Worm (Caenorhabditis elegans) whole organism, L1 larva: ENCODE results near the gene Y43F4A.4.

Experiments used
- C04F5.9 ChIP-seq: sonication (generic microtip); optimal IDR thresholded peaks from 2 replicates; lab custom pipeline; 2016; ENCODE audit warnings: missing genetic modification characterization, missing compliant biosample characterization
- C16A3.4 ChIP-seq: fragments of 150-350 bp; optimal IDR thresholded peaks from 2 replicates; lab custom pipeline; 2014; ENCODE audit warnings: missing biosample characterization, missing genetic modification characterization
- F16B12.6 ChIP-seq: fragments of 150-350 bp; optimal IDR thresholded peaks from 2 replicates; lab custom pipeline; 2014; ENCODE audit warnings: missing biosample characterization, missing genetic modification characterization
- Y116A8C.19 ChIP-seq: sonication (generic microtip); optimal IDR thresholded peaks from 2 replicates; lab custom pipeline; 2016; ENCODE audit warnings: missing compliant biosample characterization, missing genetic modification characterization, borderline replicate concordance
- aly-2 ChIP-seq: fragments of 150-350 bp; optimal IDR thresholded peaks from 2 replicates; lab custom pipeline; 2014; ENCODE audit warnings: missing biosample characterization, missing genetic modification characterization
- blmp-1 ChIP-seq: fragments of 150-350 bp; optimal IDR thresholded peaks from 2 replicates; lab custom pipeline; 2014; ENCODE audit warnings: missing biosample characterization, missing genetic modification characterization
- ceh-63 ChIP-seq: fragments of 200-800 bp; sonication (Bioruptor generic); optimal IDR thresholded peaks from 2 replicates; lab custom pipeline; 2018; ENCODE audit warnings: mild to moderate bottlenecking, missing genetic modification characterization, missing compliant biosample characterization
- ceh-8 ChIP-seq: fragments of 200-800 bp; sonication (Bioruptor generic); optimal IDR thresholded peaks from 2 replicates; lab custom pipeline; 2018; ENCODE audit warnings: mild to moderate bottlenecking, missing genetic modification characterization, moderate library complexity, missing compliant biosample characterization
- ceh-82 ChIP-seq, 3 experiments: fragments of 150-350 bp in 1 of 3; sonication (generic microtip) in 2 of 3; optimal IDR thresholded peaks; 2 replicates each; lab custom pipeline; 2014 to 2017; ENCODE audit warnings: missing biosample characterization in 3 of 3, missing genetic modification characterization in 3 of 3
- ceh-88 ChIP-seq: fragments of 200-800 bp; sonication (Bioruptor generic); IDR thresholded peaks from 2 replicates; pipeline ENCODE4 v1.3.6; 2022; ENCODE audit warnings: missing genetic modification characterization, missing compliant biosample characterization
- ces-1 ChIP-seq: fragments of 150-350 bp; optimal IDR thresholded peaks from 2 replicates; lab custom pipeline; 2014; ENCODE audit warnings: missing biosample characterization, missing genetic modification reagents, missing genetic modification characterization
- dpl-1 ChIP-seq, 3 experiments: fragments of 150-350 bp in 2 of 3; sonication (generic microtip) in 1 of 3; optimal IDR thresholded peaks; 2 replicates each; lab custom pipeline; 2014 to 2017; ENCODE audit warnings: missing biosample characterization in 3 of 3, missing genetic modification characterization in 3 of 3, missing genetic modification reagents in 3 of 3
- dsc-1 ChIP-seq: sonication (generic microtip); optimal IDR thresholded peaks from 2 replicates; lab custom pipeline; 2016; ENCODE audit warnings: mild to moderate bottlenecking, missing genetic modification characterization, missing compliant biosample characterization
- efl-1 ChIP-seq, 4 experiments: fragments of 150-350 bp; optimal IDR thresholded peaks in 3 of 4; peaks in 1 of 4; 1 replicate in 1 of 4; 2 replicates in 3 of 4; lab custom pipeline; 2014; ENCODE audit warnings: missing biosample characterization in 2 of 4, missing genetic modification characterization in 2 of 4, missing genetic modification reagents in 2 of 4
- elt-2 ChIP-seq: sonication (generic microtip); optimal IDR thresholded peaks from 2 replicates; lab custom pipeline; 2016; ENCODE audit warnings: missing genetic modification characterization, mild to moderate bottlenecking, inconsistent platforms, missing compliant biosample characterization, missing genetic modification reagents
- ets-5 ChIP-seq: fragments of 200-800 bp; sonication (Bioruptor generic); IDR thresholded peaks from 2 replicates; pipeline ENCODE4 v1.3.6; 2022; ENCODE audit warnings: missing genetic modification characterization, missing compliant biosample characterization
- fkh-10 ChIP-seq: sonication (generic microtip); optimal IDR thresholded peaks from 2 replicates; lab custom pipeline; 2017; ENCODE audit warnings: missing biosample characterization, missing genetic modification reagents, missing genetic modification characterization
- fkh-8 ChIP-seq: sonication (generic microtip); optimal IDR thresholded peaks from 2 replicates; lab custom pipeline; 2016; ENCODE audit warnings: mild to moderate bottlenecking, missing genetic modification characterization, missing compliant biosample characterization
- grh-1 ChIP-seq: fragments of 200-800 bp; sonication (Bioruptor generic); IDR thresholded peaks from 2 replicates; pipeline ENCODE4 v1.3.6; 2022; ENCODE audit warnings: missing genetic modification reagents, missing genetic modification characterization, missing compliant biosample characterization
- isw-1 ChIP-seq: fragments of 200-800 bp; sonication (Bioruptor generic); IDR thresholded peaks from 2 replicates; pipeline ENCODE4 v1.3.6; 2022; ENCODE audit warnings: missing genetic modification characterization, missing compliant biosample characterization
- lin-13 ChIP-seq: fragments of 150-350 bp; optimal IDR thresholded peaks from 2 replicates; lab custom pipeline; 2014; ENCODE audit warnings: missing biosample characterization, missing genetic modification reagents, missing genetic modification characterization
- lin-15B ChIP-seq: fragments of 150-350 bp; sonication (generic microtip); optimal IDR thresholded peaks from 3 replicates; lab custom pipeline; 2014; ENCODE audit warnings: missing biosample characterization, missing genetic modification characterization
- lin-35 ChIP-seq, 2 experiments: fragments of 150-350 bp; optimal IDR thresholded peaks; 2 replicates each; lab custom pipeline; 2014; ENCODE audit warnings: missing biosample characterization in 2 of 2, missing genetic modification characterization in 2 of 2, missing genetic modification reagents in 2 of 2
- lin-39 ChIP-seq: fragments of 150-350 bp; optimal IDR thresholded peaks from 2 replicates; lab custom pipeline; 2014; ENCODE audit warnings: missing biosample characterization, missing genetic modification reagents, missing genetic modification characterization
- lsy-2 ChIP-seq, 2 experiments: fragments of 150-350 bp; optimal IDR thresholded peaks; 2 replicates each; lab custom pipeline; 2014; ENCODE audit warnings: missing biosample characterization in 2 of 2, missing genetic modification characterization in 2 of 2
- mab-9 ChIP-seq: fragments of 200-800 bp; sonication (Bioruptor generic); IDR thresholded peaks from 2 replicates; pipeline ENCODE4 v1.3.6; 2022; ENCODE audit warnings: missing genetic modification reagents, missing genetic modification characterization, missing compliant biosample characterization
- mep-1 ChIP-seq: fragments of 150-350 bp; optimal IDR thresholded peaks from 2 replicates; lab custom pipeline; 2014; ENCODE audit warnings: missing biosample characterization, missing genetic modification characterization
- nhr-19 ChIP-seq: fragments of 200-800 bp; sonication (Bioruptor generic); conservative IDR thresholded peaks from 2 replicates; pipeline ENCODE4 v1.3.6; 2022; ENCODE audit warnings: missing genetic modification characterization, missing compliant biosample characterization
- nhr-20 ChIP-seq: sonication (generic microtip); optimal IDR thresholded peaks from 2 replicates; lab custom pipeline; 2016; ENCODE audit warnings: mild to moderate bottlenecking, missing genetic modification characterization, missing compliant biosample characterization
- nhr-237 ChIP-seq: fragments of 150-350 bp; optimal IDR thresholded peaks from 2 replicates; lab custom pipeline; 2014; ENCODE audit warnings: missing biosample characterization, missing genetic modification characterization
- nhr-47 ChIP-seq: sonication (generic microtip); optimal IDR thresholded peaks from 2 replicates; lab custom pipeline; 2016; ENCODE audit warnings: mild to moderate bottlenecking, missing genetic modification characterization, moderate library complexity, missing compliant biosample characterization
- nhr-71 ChIP-seq: sonication (generic microtip); optimal IDR thresholded peaks from 2 replicates; lab custom pipeline; 2016; ENCODE audit warnings: mild to moderate bottlenecking, missing genetic modification characterization, moderate library complexity, missing compliant biosample characterization
- nhr-77 ChIP-seq: fragments of 150-350 bp; optimal IDR thresholded peaks from 2 replicates; lab custom pipeline; 2014; ENCODE audit warnings: missing biosample characterization, missing genetic modification characterization
- nhr-84 ChIP-seq: sonication (generic microtip); optimal IDR thresholded peaks from 2 replicates; lab custom pipeline; 2017; ENCODE audit warnings: missing biosample characterization, missing genetic modification characterization
- nhr-90 ChIP-seq: sonication (generic microtip); optimal IDR thresholded peaks from 2 replicates; lab custom pipeline; 2016; ENCODE audit warnings: mild to moderate bottlenecking, missing genetic modification characterization, missing compliant biosample characterization; ENCODE audit not compliant: poor library complexity
- pax-3 ChIP-seq: fragments of 200-800 bp; sonication (Bioruptor generic); optimal IDR thresholded peaks from 2 replicates; lab custom pipeline; 2018; ENCODE audit warnings: mild to moderate bottlenecking, missing genetic modification characterization, moderate library complexity, missing compliant biosample characterization
- snpc-4 ChIP-seq: fragments of 150-350 bp; optimal IDR thresholded peaks from 2 replicates; lab custom pipeline; 2014; ENCODE audit warnings: missing biosample characterization, missing genetic modification characterization
- snu-23 ChIP-seq: sonication (generic microtip); optimal IDR thresholded peaks from 2 replicates; lab custom pipeline; 2016; ENCODE audit warnings: missing genetic modification characterization, missing compliant biosample characterization
- sox-4 ChIP-seq: sonication (generic microtip); optimal IDR thresholded peaks from 2 replicates; lab custom pipeline; 2016; ENCODE audit warnings: missing genetic modification characterization, missing compliant biosample characterization
- sup-37 ChIP-seq: fragments of 200-800 bp; sonication (Bioruptor generic); optimal IDR thresholded peaks from 2 replicates; lab custom pipeline; 2018; ENCODE audit warnings: mild to moderate bottlenecking, missing genetic modification characterization, missing compliant biosample characterization
- swsn-7 ChIP-seq: sonication (generic microtip); optimal IDR thresholded peaks from 2 replicates; lab custom pipeline; 2016; ENCODE audit warnings: missing genetic modification characterization, missing compliant biosample characterization
- tbx-2 ChIP-seq: sonication (generic microtip); optimal IDR thresholded peaks from 2 replicates; lab custom pipeline; 2016; ENCODE audit warnings: missing genetic modification characterization, missing compliant biosample characterization
- unc-130 ChIP-seq: fragments of 150-350 bp; optimal IDR thresholded peaks from 2 replicates; lab custom pipeline; 2017; ENCODE audit warnings: missing biosample characterization, missing genetic modification characterization, inconsistent platforms
- unc-86 ChIP-seq: sonication (generic microtip); optimal IDR thresholded peaks from 2 replicates; lab custom pipeline; 2016; ENCODE audit warnings: missing genetic modification characterization, missing compliant biosample characterization
- unc-98 ChIP-seq: fragments of 200-800 bp; sonication (Bioruptor generic); IDR thresholded peaks from 2 replicates; pipeline ENCODE4 v1.3.6; 2022; ENCODE audit warnings: missing genetic modification characterization, missing compliant biosample characterization
- xbp-1 ChIP-seq: sonication (generic microtip); optimal IDR thresholded peaks from 2 replicates; lab custom pipeline; 2016; ENCODE audit warnings: missing genetic modification characterization, missing compliant biosample characterization
- zag-1 ChIP-seq: fragments of 150-350 bp; optimal IDR thresholded peaks from 2 replicates; lab custom pipeline; 2014; ENCODE audit warnings: missing biosample characterization, missing genetic modification characterization
- zip-4 ChIP-seq: fragments of 200-800 bp; sonication (Bioruptor generic); optimal IDR thresholded peaks from 2 replicates; lab custom pipeline; 2018; ENCODE audit warnings: mild to moderate bottlenecking, missing genetic modification characterization, moderate library complexity, missing compliant biosample characterization
- ztf-11 ChIP-seq, 2 experiments: sonication (generic microtip); optimal IDR thresholded peaks; 2 replicates each; lab custom pipeline; 2016 to 2017; ENCODE audit warnings: missing genetic modification characterization in 2 of 2, missing biosample characterization in 1 of 2, missing compliant biosample characterization in 1 of 2
- ztf-4 ChIP-seq: fragments of 150-350 bp; optimal IDR thresholded peaks from 2 replicates; lab custom pipeline; 2014; ENCODE audit warnings: missing biosample characterization, missing genetic modification characterization

Y43F4A.4 gene

ce11 chrIII:13256438-13256928, 11.1 kb downstream of the Y43F4A.4 start, which contains the start of gene F56A8.3 (continued):
- TF ChIP-seq ceh-63 = no peak
- peak; percentile 84 for TF ChIP-seq nhr-47
- peak; percentile 69 for TF ChIP-seq nhr-20 (tag; lab: Kevin White, UChicago)
- no peak for TF ChIP-seq nhr-84
- peak; percentile 65 for TF ChIP-seq ztf-4 (tag; lab: Kevin White, UChicago)
- peak; percentile 78 for TF ChIP-seq dsc-1 (tag; lab: Kevin White, UChicago)
- TF ChIP-seq xbp-1 (tag; lab: Kevin White, UChicago) = peak; percentile 70
- TF ChIP-seq ces-1 = no peak
- TF ChIP-seq ets-5 (GFP tag; lab: Robert Waterston, UW) = no peak
- peak; percentile 75 for TF ChIP-seq C16A3.4
- peak; percentile 83 to 91 for TF ChIP-seq lsy-2 (tag; optimal IDR thresholded peaks at IDR 0.05; lab: Kevin White, UChicago)
- peak; percentile 39 for TF ChIP-seq nhr-77
- TF ChIP-seq dpl-1 (GFP tag; optimal IDR thresholded peaks at IDR 0.05; lab: Kevin White, UChicago) = peak; percentile 98 to 99 (median 99)
- peak; percentile 75 for TF ChIP-seq mep-1 (tag; lab: Kevin White, UChicago)
- peak; percentile 22 for TF ChIP-seq zip-4 (GFP tag; lab: Kevin White, UChicago)
- TF ChIP-seq ceh-82 (tag; optimal IDR thresholded peaks at IDR 0.05; lab: Kevin White, UChicago) = peak; percentile 52 to 76 (median 58)
- peak; percentile 47 for TF ChIP-seq F16B12.6 (tag; lab: Kevin White, UChicago)
- no peak for TF ChIP-seq unc-98 (GFP tag; lab: Robert Waterston, UW)
- no peak for TF ChIP-seq grh-1 (GFP tag; lab: Robert Waterston, UW)
- no peak for TF ChIP-seq fkh-8 (tag; lab: Kevin White, UChicago)
- peak; percentile 41 for TF ChIP-seq blmp-1 (tag; lab: Kevin White, UChicago)
- no peak for TF ChIP-seq elt-2 (tag; lab: Kevin White, UChicago)
- peak; percentile 50 for TF ChIP-seq isw-1 (GFP tag; lab: Robert Waterston, UW)
- TF ChIP-seq nhr-19 (GFP tag; lab: Robert Waterston, UW) = peak; percentile 68
- TF ChIP-seq mab-9 = no peak
- peak; percentile 64 for TF ChIP-seq lin-15B (tag; lab: Kevin White, UChicago)
- no peak for TF ChIP-seq ceh-88 (GFP tag; lab: Robert Waterston, UW)
- TF ChIP-seq sup-37 (GFP tag; lab: Kevin White, UChicago) = no peak
- TF ChIP-seq zag-1 (tag; lab: Kevin White, UChicago) = no peak
- TF ChIP-seq aly-2 (tag; lab: Kevin White, UChicago) = peak; percentile 73
- peak; percentile 82 for TF ChIP-seq lin-39 (tag; lab: Kevin White, UChicago)
- peak; percentile 35 for TF ChIP-seq sox-4 (tag; lab: Kevin White, UChicago)
- no peak for TF ChIP-seq fkh-10 (GFP tag; lab: Kevin White, UChicago)

ce11 chrIII:13258163-13258562, 12.8 kb downstream of the Y43F4A.4 start:
- TF ChIP-seq Y116A8C.19 (no peak), snpc-4 (tag; lab: Kevin White, UChicago) (no peak), swsn-7 (peak; percentile 43), dpl-1 (GFP tag; optimal IDR thresholded peaks at IDR 0.05; lab: Kevin White, UChicago) (peak in 1 of 3 experiments; percentile 42), tbx-2 (tag; lab: Kevin White, UChicago) (peak; percentile 14), pax-3 (tag; lab: Kevin White, UChicago) (no peak), isw-1 (GFP tag; lab: Robert Waterston, UW) (peak; percentile 5; the same call in 1 of the 2 replicates), unc-130 (tag; lab: Kevin White, UChicago) (no peak), nhr-90 (tag; lab: Kevin White, UChicago) (no peak), ets-5 (GFP tag; lab: Robert Waterston, UW) (no peak), ceh-88 (GFP tag; lab: Robert Waterston, UW) (no peak), nhr-47 (peak; percentile 31), snu-23 (GFP tag; lab: Kevin White, UChicago) (peak; percentile 34), fkh-8 (tag; lab: Kevin White, UChicago) (peak; percentile 67), ztf-11 (tag; optimal IDR thresholded peaks at IDR 0.05; lab: Kevin White, UChicago) (peak in 1 of 2 experiments; percentile 58), xbp-1 (tag; lab: Kevin White, UChicago) (no peak), dsc-1 (tag; lab: Kevin White, UChicago) (peak; percentile 17), lin-35 (GFP tag; optimal IDR thresholded peaks at IDR 0.05; lab: Kevin White, UChicago) (peak in 1 of 2 experiments; percentile 63), lin-13 (no peak), ceh-82 (tag; optimal IDR thresholded peaks at IDR 0.05; lab: Kevin White, UChicago) (peak in 2 of 3 experiments; percentile 10 to 27), unc-86 (peak; percentile 37), grh-1 (GFP tag; lab: Robert Waterston, UW) (no peak), C04F5.9 (tag; lab: Kevin White, UChicago) (no peak), ceh-8 (GFP tag; lab: Kevin White, UChicago) (no peak), efl-1 (optimal IDR thresholded peaks at IDR 0.05; lab: Kevin White, UChicago) (peak; percentile 45 to 57), efl-1 (GFP tag; optimal IDR thresholded peaks at IDR 0.05 in 1 of 2; lab: Kevin White, UChicago) (peak in 1 of 2 experiments; percentile 28), nhr-237 (tag; lab: Kevin White, UChicago) (no peak), F16B12.6 (tag; lab: Kevin White, UChicago) (peak; percentile 19), nhr-71 (tag; lab: Kevin White, UChicago) (peak; percentile 39)
